Worm (Caenorhabditis elegans) whole organism, L2 larva: Measurements from ENCODE around the gene C25H3.16.
A peak's percentile ranks its signal among the peaks of the same experiment; 100 is the strongest.

Experiments
- C34F6.9 ChIP-seq: fragments of 150-350 bp; optimal IDR thresholded peaks from 2 replicates; lab custom pipeline; 2014; ENCODE audit warnings: missing biosample characterization, missing genetic modification characterization
- F13H6.1 ChIP-seq: sonication (generic microtip); optimal IDR thresholded peaks from 2 replicates; lab custom pipeline; 2016; ENCODE audit warnings: missing genetic modification characterization, missing compliant biosample characterization
- R02D3.7 ChIP-seq: fragments of 150-350 bp; optimal IDR thresholded peaks from 2 replicates; lab custom pipeline; 2014; ENCODE audit warnings: missing biosample characterization, missing genetic modification characterization
- alr-1 ChIP-seq: fragments of 150-350 bp; optimal IDR thresholded peaks from 2 replicates; lab custom pipeline; 2014; ENCODE audit warnings: missing biosample characterization, missing genetic modification characterization
- aly-2 ChIP-seq: fragments of 150-350 bp; optimal IDR thresholded peaks from 2 replicates; lab custom pipeline; 2014; ENCODE audit warnings: missing biosample characterization, missing genetic modification characterization
- ama-1 ChIP-seq: fragments of 150-350 bp; optimal IDR thresholded peaks from 2 replicates; lab custom pipeline; 2018; ENCODE audit warnings: inconsistent platforms
- blmp-1 ChIP-seq: sonication (generic microtip); optimal IDR thresholded peaks from 2 replicates; lab custom pipeline; 2017; ENCODE audit warnings: missing genetic modification characterization, mild to moderate bottlenecking, missing compliant biosample characterization, antibody characterized with exemption, moderate library complexity; ENCODE audit not compliant: insufficient read depth
- ceh-82 ChIP-seq: fragments of 150-350 bp; optimal IDR thresholded peaks from 2 replicates; lab custom pipeline; 2014; ENCODE audit warnings: missing biosample characterization, missing genetic modification characterization
- crh-2 ChIP-seq: sonication (generic microtip); optimal IDR thresholded peaks from 2 replicates; lab custom pipeline; 2017; ENCODE audit warnings: missing biosample characterization, missing genetic modification characterization
- dmd-4 ChIP-seq: sonication (generic microtip); optimal IDR thresholded peaks from 2 replicates; lab custom pipeline; 2017; ENCODE audit warnings: missing biosample characterization, missing genetic modification characterization
- egl-27 ChIP-seq: sonication (generic microtip); optimal IDR thresholded peaks from 3 replicates; lab custom pipeline; 2017; ENCODE audit warnings: missing biosample characterization, missing genetic modification reagents, missing genetic modification characterization
- elt-1 ChIP-seq: fragments of 150-350 bp; optimal IDR thresholded peaks from 2 replicates; lab custom pipeline; 2014; ENCODE audit warnings: missing biosample characterization, missing genetic modification characterization
- elt-3 ChIP-seq: sonication (generic microtip); optimal IDR thresholded peaks from 2 replicates; lab custom pipeline; 2017; ENCODE audit warnings: missing biosample characterization, missing genetic modification characterization
- fos-1 ChIP-seq: fragments of 150-350 bp; optimal IDR thresholded peaks from 2 replicates; lab custom pipeline; 2014; ENCODE audit warnings: missing biosample characterization, missing genetic modification characterization
- gmeb-1 ChIP-seq: fragments of 150-350 bp; optimal IDR thresholded peaks from 2 replicates; lab custom pipeline; 2014; ENCODE audit warnings: missing biosample characterization, missing genetic modification characterization
- lin-13 ChIP-seq: fragments of 150-350 bp; optimal IDR thresholded peaks from 2 replicates; lab custom pipeline; 2014; ENCODE audit warnings: missing biosample characterization, missing genetic modification reagents, missing genetic modification characterization
- lin-39 ChIP-seq: fragments of 150-350 bp; optimal IDR thresholded peaks from 2 replicates; lab custom pipeline; 2014; ENCODE audit warnings: missing biosample characterization, missing genetic modification reagents, missing genetic modification characterization
- lsy-2 ChIP-seq, 2 experiments: fragments of 150-350 bp in 1 of 2; sonication (generic microtip) in 1 of 2; optimal IDR thresholded peaks; 2 replicates each; lab custom pipeline; 2014 to 2017; ENCODE audit warnings: missing biosample characterization in 2 of 2, missing genetic modification characterization in 2 of 2
- mab-5 ChIP-seq: fragments of 150-350 bp; optimal IDR thresholded peaks from 2 replicates; lab custom pipeline; 2014; ENCODE audit warnings: missing biosample characterization, missing genetic modification characterization
- nhr-12 ChIP-seq: fragments of 150-350 bp; optimal IDR thresholded peaks from 2 replicates; lab custom pipeline; 2014; ENCODE audit warnings: missing biosample characterization, missing genetic modification characterization
- nhr-129 ChIP-seq: fragments of 150-350 bp; optimal IDR thresholded peaks from 2 replicates; lab custom pipeline; 2014; ENCODE audit warnings: missing biosample characterization, missing genetic modification characterization
- nhr-237 ChIP-seq: fragments of 150-350 bp; optimal IDR thresholded peaks from 2 replicates; lab custom pipeline; 2014; ENCODE audit warnings: missing biosample characterization, missing genetic modification characterization
- nhr-25 ChIP-seq: fragments of 150-350 bp; sonication (generic microtip); optimal IDR thresholded peaks from 3 replicates; lab custom pipeline; 2014; ENCODE audit warnings: missing biosample characterization, missing genetic modification characterization
- sem-4 ChIP-seq: fragments of 150-350 bp; optimal IDR thresholded peaks from 2 replicates; lab custom pipeline; 2014; ENCODE audit warnings: missing biosample characterization, missing genetic modification reagents, missing genetic modification characterization
- skn-1 ChIP-seq: sonication (generic microtip); optimal IDR thresholded peaks from 2 replicates; lab custom pipeline; 2017; ENCODE audit warnings: missing biosample characterization, missing genetic modification characterization
- sma-3 ChIP-seq: sonication (generic microtip); optimal IDR thresholded peaks from 2 replicates; lab custom pipeline; 2016; ENCODE audit warnings: missing genetic modification reagents, missing genetic modification characterization, missing compliant biosample characterization
- snpc-4 ChIP-seq: fragments of 150-350 bp; optimal IDR thresholded peaks from 2 replicates; lab custom pipeline; 2014; ENCODE audit warnings: missing biosample characterization, missing genetic modification characterization
- unc-39 ChIP-seq: fragments of 150-350 bp; optimal IDR thresholded peaks from 2 replicates; lab custom pipeline; 2014; ENCODE audit warnings: missing biosample characterization, missing genetic modification characterization
- unc-55 ChIP-seq: fragments of 150-350 bp; sonication (generic microtip); optimal IDR thresholded peaks from 3 replicates; lab custom pipeline; 2014; ENCODE audit warnings: missing biosample characterization, missing genetic modification reagents, missing genetic modification characterization
- unc-62 ChIP-seq: fragments of 150-350 bp; optimal IDR thresholded peaks from 2 replicates; lab custom pipeline; 2014; ENCODE audit warnings: missing biosample characterization, missing genetic modification reagents, missing genetic modification characterization

C25H3.16 gene

DNA sequence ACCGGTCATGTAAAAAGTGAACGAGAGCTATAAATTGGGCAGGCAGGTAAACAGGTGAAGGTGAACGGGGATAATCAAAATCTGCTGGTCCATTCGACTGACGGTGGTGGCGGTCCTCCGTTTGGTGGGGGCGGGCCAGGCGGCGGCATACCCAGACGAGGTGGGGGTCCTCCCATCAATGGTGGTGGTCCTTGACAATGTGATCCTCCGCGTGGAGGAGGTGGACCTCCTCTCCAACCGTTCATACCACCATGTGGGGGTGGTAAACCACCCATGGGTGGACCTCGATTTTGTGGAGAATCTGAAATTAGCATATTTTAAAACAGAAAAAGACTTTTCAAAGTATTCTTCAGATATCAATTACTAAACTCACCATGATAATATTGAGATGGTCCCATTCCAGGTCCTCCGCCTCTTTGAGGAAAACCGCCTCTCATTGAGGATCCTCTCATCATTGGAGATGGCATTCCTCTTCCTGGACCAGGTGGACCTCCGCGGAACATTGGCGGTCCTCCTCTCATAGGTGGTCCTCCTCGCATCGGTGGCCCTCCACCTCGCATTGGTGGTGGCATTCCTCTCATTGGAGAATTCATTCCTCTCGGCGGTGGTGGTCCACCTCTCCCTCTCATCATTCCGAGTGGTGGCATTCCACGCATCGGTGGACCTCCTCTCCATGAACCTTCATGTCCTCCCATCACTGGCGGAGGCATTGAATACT lies 25.6 kb upstream of the C25H3.16 start:
- TF ChIP-seq egl-27 (tag; lab: Kevin White, UChicago) (no peak), alr-1 (no peak), R02D3.7 (tag; lab: Kevin White, UChicago) (no peak), elt-3 (tag; lab: Kevin White, UChicago) (no peak)

DNA sequence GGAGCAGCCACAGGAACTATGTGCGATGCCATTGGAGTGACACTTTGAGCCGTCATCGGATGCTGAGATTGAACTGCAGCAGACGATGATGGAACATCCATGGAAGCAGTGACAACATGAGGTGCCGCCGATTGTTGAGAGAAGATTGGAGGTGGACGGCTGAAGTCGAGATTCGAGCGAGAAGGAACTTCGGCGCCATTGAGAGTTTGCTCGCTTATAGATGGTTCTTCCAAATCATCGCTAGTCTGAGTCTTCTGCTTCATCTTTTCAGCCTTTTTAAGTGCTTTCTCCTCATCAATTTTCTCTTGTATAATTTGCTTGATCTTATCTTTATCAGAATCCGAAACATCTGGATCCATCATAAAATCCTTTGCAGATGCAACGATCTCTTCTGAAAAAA lies 24.0 kb upstream of the C25H3.16 start:
- TF ChIP-seq alr-1: no peak
- TF ChIP-seq elt-1: no peak
- no peak for TF ChIP-seq lin-39
- no peak for TF ChIP-seq blmp-1 (tag; lab: Kevin White, UChicago)
- TF ChIP-seq nhr-12 (tag; lab: Kevin White, UChicago): no peak
- no peak for TF ChIP-seq lin-13 (GFP tag; lab: Kevin White, UChicago)
- TF ChIP-seq unc-55 (GFP tag; lab: Kevin White, UChicago): no peak
- no peak for TF ChIP-seq dmd-4 (tag; lab: Kevin White, UChicago)

- no peak for TF ChIP-seq unc-62 (GFP tag; lab: Kevin White, UChicago)
- no peak for TF ChIP-seq dmd-4 (tag; lab: Kevin White, UChicago)
Observed at ce11 chrII:5646942-5647341, 19.1 kb upstream of the C25H3.16 start, which contains the start of gene F59E12.9. Gene F59E12.9, minus strand, starts transcription at chrII:5647042.

ce11 chrII:5648272-5648671 lies 17.8 kb upstream of the C25H3.16 start, which contains the start of gene ddl-1:
Gene ddl-1, minus strand, starts transcription at chrII:5648372.
- TF ChIP-seq blmp-1 (tag; lab: Kevin White, UChicago) (no peak), dmd-4 (tag; lab: Kevin White, UChicago) (no peak), elt-1 (no peak), skn-1 (tag; lab: Kevin White, UChicago) (no peak)

DNA sequence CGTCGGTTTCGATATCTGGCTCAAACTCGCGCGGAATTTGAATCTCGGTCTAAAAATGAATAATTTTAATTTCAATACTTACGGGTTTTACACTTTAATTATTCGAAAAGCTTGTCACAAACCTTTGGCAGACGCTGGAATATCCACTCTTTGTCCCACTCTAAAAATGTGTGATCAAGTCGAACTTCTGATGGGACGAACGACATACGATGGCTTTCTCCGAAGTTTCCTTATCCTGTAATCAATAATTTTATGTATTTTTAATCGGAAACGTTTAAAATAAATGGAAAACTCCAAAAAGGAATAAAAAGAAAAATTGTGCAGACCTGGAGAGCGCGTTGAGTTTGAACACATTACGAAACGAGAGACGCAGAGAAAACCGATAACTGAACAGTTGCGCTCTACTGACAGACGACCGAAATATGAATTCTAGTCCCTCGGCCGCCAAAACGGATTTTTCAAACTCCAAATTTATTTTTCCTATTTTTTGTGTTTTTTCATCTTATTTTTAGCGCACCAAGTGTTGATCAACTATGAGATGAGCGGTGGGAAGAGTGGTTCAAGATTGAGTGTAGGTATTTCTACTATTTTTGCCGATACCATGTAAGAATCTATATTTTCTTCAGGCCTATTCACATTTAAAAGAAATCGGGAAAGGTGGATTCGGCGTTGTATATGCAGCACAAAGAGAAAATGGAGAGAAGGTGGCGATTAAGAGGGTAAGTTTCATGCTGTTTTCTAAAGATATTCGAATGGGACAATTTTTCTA lies 16.7 kb upstream of the C25H3.16 start, which contains the start of the genes sam-4, F59E12.17 and zyg-1:
Gene sam-4 (minus strand): TSS at position 51 of the 769 bp plus-strand sequence.
Gene F59E12.17 (minus strand): TSS at position 235 of the 769 bp plus-strand sequence.
Gene zyg-1 (plus strand): TSS at position 513 of the 769 bp plus-strand sequence.
- TF ChIP-seq nhr-237 (tag; lab: Kevin White, UChicago): no peak
- TF ChIP-seq aly-2 (tag; lab: Kevin White, UChicago): no peak
- TF ChIP-seq nhr-129 (tag; lab: Kevin White, UChicago): peak; percentile 78
- TF ChIP-seq lsy-2 (tag; optimal IDR thresholded peaks at IDR 0.05; lab: Kevin White, UChicago): peak in 1 of 2 experiments; percentile 81
- peak; percentile 84 for TF ChIP-seq C34F6.9 (tag; lab: Kevin White, UChicago)
- TF ChIP-seq gmeb-1 (tag; lab: Kevin White, UChicago): peak; percentile 53
- peak; percentile 56 for TF ChIP-seq crh-2
- no peak for TF ChIP-seq lin-39
- peak; percentile 20 for TF ChIP-seq F13H6.1
- TF ChIP-seq sma-3 (GFP tag; lab: Kevin White, UChicago): peak; percentile 42
- peak; percentile 41 for TF ChIP-seq fos-1 (tag; lab: Kevin White, UChicago)
- TF ChIP-seq unc-55 (GFP tag; lab: Kevin White, UChicago): peak; percentile 93
- no peak for TF ChIP-seq alr-1
- TF ChIP-seq snpc-4: peak; percentile 20

DNA sequence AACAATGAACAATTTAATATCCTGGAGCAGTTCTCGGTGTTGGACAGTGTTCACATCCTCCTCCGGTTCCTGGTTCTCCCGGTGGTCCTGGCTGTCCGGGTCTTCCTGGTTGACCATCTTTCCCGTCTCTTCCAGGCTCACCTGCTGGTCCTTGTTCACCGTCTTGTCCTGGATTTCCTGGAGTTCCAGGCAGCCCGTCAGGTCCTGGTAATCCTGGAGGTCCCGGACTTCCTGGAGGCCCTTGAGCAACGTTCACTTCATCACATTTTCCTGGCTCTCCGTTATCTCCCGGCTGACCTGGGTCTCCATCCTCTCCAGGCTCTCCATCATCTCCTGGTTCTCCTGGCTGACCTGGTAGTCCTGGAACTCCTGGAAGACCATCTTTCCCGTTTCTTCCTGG lies 14.7 kb upstream of the C25H3.16 start:
- TF ChIP-seq mab-5 (tag; lab: Kevin White, UChicago) (no peak), unc-39 (tag; lab: Kevin White, UChicago) (no peak), nhr-25 (no peak), R02D3.7 (tag; lab: Kevin White, UChicago) (no peak), crh-2 (no peak), sem-4 (tag; lab: Kevin White, UChicago) (no peak), nhr-129 (tag; lab: Kevin White, UChicago) (no peak), ama-1 (no peak), ceh-82 (tag; lab: Kevin White, UChicago) (no peak)
